Worm (Caenorhabditis elegans): ENCODE results near the gene nhr-228.

- TF ChIP-seq tab-1 (GFP tag; IDR thresholded peaks at IDR 0.05) (no peak), cog-1 (tag; optimal IDR thresholded peaks at IDR 0.05) (no peak), med-1 (GFP tag; optimal IDR thresholded peaks at IDR 0.05; ENCODE audit: insufficient read depth) (no peak)
Measured at ce11 chrV:2264925-2265324, 16.6 kb upstream of the nhr-228 start.

Data from whole organism, midembryonic.